Worm (Caenorhabditis elegans) whole organism, L3 larva: ENCODE data around the gene hgap-2.

ENCODE experiments used
- R02D3.7 ChIP-seq: fragments of 150-350 bp; optimal IDR thresholded peaks from 2 replicates; lab custom pipeline; 2014; ENCODE audit warnings: missing biosample characterization, missing genetic modification characterization
- ceh-82 ChIP-seq: fragments of 150-350 bp; optimal IDR thresholded peaks from 2 replicates; lab custom pipeline; 2014; ENCODE audit warnings: missing biosample characterization, missing genetic modification characterization
- mdl-1 ChIP-seq: fragments of 150-350 bp; optimal IDR thresholded peaks from 2 replicates; lab custom pipeline; 2014; ENCODE audit warnings: missing biosample characterization, missing genetic modification characterization
- nhr-237 ChIP-seq: fragments of 150-350 bp; optimal IDR thresholded peaks from 2 replicates; lab custom pipeline; 2014; ENCODE audit warnings: missing biosample characterization, missing genetic modification characterization
- sea-2 ChIP-seq: fragments of 150-350 bp; sonication (generic microtip); optimal IDR thresholded peaks from 4 replicates; lab custom pipeline; 2014; ENCODE audit warnings: missing biosample characterization, missing genetic modification reagents, missing genetic modification characterization

DNA sequence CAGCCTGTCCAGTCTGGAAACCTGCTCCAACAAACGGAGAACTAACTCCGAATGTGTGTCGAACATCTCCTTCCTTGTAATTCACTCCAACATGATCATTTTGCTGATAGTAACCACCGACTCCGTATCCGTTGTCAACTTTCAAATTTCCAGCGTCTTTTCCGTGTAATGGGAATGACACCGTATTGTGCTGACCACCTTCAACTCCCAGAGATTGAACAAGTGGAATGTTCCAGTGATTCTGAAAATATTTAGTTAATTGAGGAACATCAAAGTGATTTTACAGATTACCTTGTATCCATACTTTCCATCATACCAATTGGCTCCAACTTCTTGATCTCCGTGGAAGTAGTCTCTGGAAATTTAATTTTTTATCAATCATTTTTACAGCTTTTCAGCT is 56.8 kb downstream of the hgap-2 start:
- TF ChIP-seq mdl-1 (tag; lab: Kevin White, UChicago): no peak
- TF ChIP-seq sea-2: no peak
- no peak for TF ChIP-seq R02D3.7 (tag; lab: Kevin White, UChicago)
- no peak for TF ChIP-seq nhr-237 (tag; lab: Kevin White, UChicago)
- TF ChIP-seq ceh-82 (tag; lab: Kevin White, UChicago): no peak
